Worm (Caenorhabditis elegans): Measurements from ENCODE around the gene K08C7.6.

DNA sequence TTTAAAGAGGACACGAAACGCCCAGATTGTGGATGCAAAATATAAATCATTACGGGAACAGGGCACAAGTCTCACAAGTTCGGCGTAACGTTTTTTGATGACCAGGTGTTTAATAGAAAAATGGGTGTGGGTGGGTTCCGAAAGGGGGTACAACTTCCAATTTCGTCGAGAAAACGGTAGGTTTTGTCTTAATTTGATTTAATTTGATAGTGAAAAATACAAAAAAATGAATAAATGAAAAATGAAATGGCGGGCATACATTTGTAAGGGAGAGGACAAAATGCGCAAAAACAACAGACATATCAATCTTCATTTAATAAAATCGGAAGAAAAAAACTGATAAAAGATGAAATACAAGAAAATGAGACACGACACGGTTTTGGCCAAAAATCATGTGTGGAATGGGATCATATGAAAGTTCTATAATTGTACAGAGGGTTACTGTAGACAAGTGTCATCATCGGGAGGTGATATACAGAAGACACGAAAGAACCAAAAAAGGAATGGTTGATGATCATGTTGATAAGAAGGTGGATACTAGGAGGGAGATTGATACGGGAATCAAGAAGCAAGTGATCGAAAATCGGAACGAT is 16.3 kb upstream of the K08C7.6 start:
- TF ChIP-seq ztf-4 (tag; optimal IDR thresholded peaks at IDR 0.05) (no peak), fkh-2 (tag; optimal IDR thresholded peaks at IDR 0.05) (no peak), nhr-28 (tag; optimal IDR thresholded peaks at IDR 0.05) (no peak), nhr-77 (tag; optimal IDR thresholded peaks at IDR 0.05) (no peak), elt-1 (tag; optimal IDR thresholded peaks at IDR 0.05) (no peak), zag-1 (tag; optimal IDR thresholded peaks at IDR 0.05) (no peak), fos-1 (tag; optimal IDR thresholded peaks at IDR 0.05) (no peak), nhr-11 (tag; optimal IDR thresholded peaks at IDR 0.05) (no peak), daf-12 (tag; optimal IDR thresholded peaks at IDR 0.05) (no peak)
